Fruit fly (Drosophila melanogaster) whole organism, embryonic: ENCODE results near the gene Shc.

Experiments
- ATbp ChIP-seq: fragments of 200-800 bp; sonication (Bioruptor generic); optimal IDR thresholded peaks from 2 replicates; lab custom pipeline; 2017; ENCODE audit warnings: missing biosample characterization, mild to moderate bottlenecking, missing genetic modification characterization, missing genetic modification reagents
- Adf1 ChIP-seq: fragments of 200-800 bp; sonication (Bioruptor generic); IDR thresholded peaks from 2 replicates; pipeline ENCODE4 v1.3.6; 2022; ENCODE audit warnings: missing biosample characterization, missing genetic modification characterization
- CG10979 ChIP-seq: fragments of 200-800 bp; sonication (Bioruptor generic); optimal IDR thresholded peaks from 2 replicates; lab custom pipeline; 2018; ENCODE audit warnings: missing biosample characterization, mild to moderate bottlenecking, missing genetic modification characterization, moderate library complexity
- CG11696 ChIP-seq: fragments of 200-800 bp; sonication (Bioruptor generic); IDR thresholded peaks from 2 replicates; pipeline ENCODE4 v1.3.6; 2022; ENCODE audit warnings: missing biosample characterization, missing genetic modification characterization
- CG12299 ChIP-seq: fragments of 200-800 bp; sonication (Bioruptor generic); optimal IDR thresholded peaks from 2 replicates; lab custom pipeline; 2018; ENCODE audit warnings: missing biosample characterization, mild to moderate bottlenecking, missing genetic modification characterization
- CG15479 ChIP-seq: fragments of 200-800 bp; sonication (Bioruptor generic); optimal IDR thresholded peaks from 3 replicates; lab custom pipeline; 2019; ENCODE audit warnings: missing biosample characterization, mild to moderate bottlenecking, missing genetic modification characterization, moderate library complexity
- CG16813 ChIP-seq: fragments of 200-800 bp; sonication (Bioruptor generic); IDR thresholded peaks from 3 replicates; pipeline ENCODE4 v1.3.6; 2022; ENCODE audit warnings: missing biosample characterization, missing genetic modification characterization; ENCODE audit not compliant: partially characterized antibody
- CG16863 ChIP-seq: fragments of 200-800 bp; sonication (Bioruptor generic); optimal IDR thresholded peaks from 3 replicates; lab custom pipeline; 2016; ENCODE audit warnings: missing biosample characterization, missing genetic modification characterization
- CG17186 ChIP-seq: fragments of 200-800 bp; sonication (Bioruptor generic); optimal IDR thresholded peaks from 3 replicates; lab custom pipeline; 2017; ENCODE audit warnings: missing biosample characterization, missing genetic modification reagents, missing genetic modification characterization
- CG17802 ChIP-seq: fragments of 200-800 bp; sonication (Bioruptor generic); optimal IDR thresholded peaks from 2 replicates; lab custom pipeline; 2018; ENCODE audit warnings: missing biosample characterization, mild to moderate bottlenecking, missing genetic modification characterization, moderate library complexity
- CG1832 ChIP-seq: fragments of 200-800 bp; sonication (Bioruptor generic); optimal IDR thresholded peaks from 2 replicates; lab custom pipeline; 2017; ENCODE audit warnings: missing biosample characterization, mild to moderate bottlenecking, missing genetic modification characterization, inconsistent platforms
- CG18619 ChIP-seq: fragments of 200-800 bp; sonication (Bioruptor generic); optimal IDR thresholded peaks from 3 replicates; lab custom pipeline; 2017; ENCODE audit warnings: missing biosample characterization, mild to moderate bottlenecking, missing genetic modification characterization
- CG2712 ChIP-seq: fragments of 200-800 bp; optimal IDR thresholded peaks from 3 replicates; lab custom pipeline; 2019; ENCODE audit warnings: missing biosample characterization, mild to moderate bottlenecking, missing genetic modification characterization, moderate library complexity
- CG34224 ChIP-seq: fragments of 200-800 bp; sonication (Bioruptor generic); IDR thresholded peaks from 3 replicates; pipeline ENCODE4 v1.3.6; 2022; ENCODE audit warnings: missing biosample characterization, missing genetic modification characterization; ENCODE audit not compliant: partially characterized antibody
- CG4328 ChIP-seq: fragments of 200-800 bp; sonication (Bioruptor generic); optimal IDR thresholded peaks from 3 replicates; lab custom pipeline; 2017; ENCODE audit warnings: missing biosample characterization, missing genetic modification reagents, missing genetic modification characterization
- CG4360 ChIP-seq: fragments of 200-800 bp; sonication (Bioruptor generic); IDR thresholded peaks from 2 replicates; pipeline ENCODE4 v1.3.6; 2022; ENCODE audit warnings: missing biosample characterization, missing genetic modification characterization
- CG6683 ChIP-seq: fragments of 200-800 bp; sonication (Bioruptor generic); optimal IDR thresholded peaks from 2 replicates; lab custom pipeline; 2017; ENCODE audit warnings: missing biosample characterization, mild to moderate bottlenecking, missing genetic modification characterization, missing genetic modification reagents
- CG6854 ChIP-seq: fragments of 200-800 bp; sonication (Bioruptor generic); optimal IDR thresholded peaks from 3 replicates; lab custom pipeline; 2017; ENCODE audit warnings: missing biosample characterization, mild to moderate bottlenecking, missing genetic modification characterization
- CTCF ChIP-seq: fragments of 200-800 bp; sonication (Bioruptor generic); optimal IDR thresholded peaks from 2 replicates; lab custom pipeline; 2017; ENCODE audit warnings: missing biosample characterization, mild to moderate bottlenecking, missing genetic modification characterization, moderate library complexity
- Dip3 ChIP-seq: fragments of 200-800 bp; sonication (Bioruptor generic); optimal IDR thresholded peaks from 3 replicates; lab custom pipeline; 2016; ENCODE audit warnings: missing biosample characterization, missing genetic modification characterization
- Hmr ChIP-seq: fragments of 200-800 bp; sonication (Bioruptor generic); optimal IDR thresholded peaks from 3 replicates; lab custom pipeline; 2017; ENCODE audit warnings: mild to moderate bottlenecking, missing biosample characterization, missing genetic modification reagents, missing genetic modification characterization
- MESR4 ChIP-seq: fragments of 200-800 bp; sonication (Bioruptor generic); optimal IDR thresholded peaks from 2 replicates; lab custom pipeline; 2018; ENCODE audit warnings: missing biosample characterization, mild to moderate bottlenecking, missing genetic modification characterization, moderate library complexity
- Mes4 ChIP-seq: fragments of 200-800 bp; sonication (Bioruptor generic); optimal IDR thresholded peaks from 2 replicates; lab custom pipeline; 2016; ENCODE audit warnings: missing biosample characterization, missing genetic modification characterization
- Ravus ChIP-seq: fragments of 200-800 bp; sonication (Bioruptor generic); IDR thresholded peaks from 2 replicates; pipeline ENCODE4 v1.3.6; 2022; ENCODE audit warnings: missing biosample characterization, missing genetic modification characterization
- Rfx ChIP-seq: fragments of 200-800 bp; sonication (Bioruptor generic); IDR thresholded peaks from 2 replicates; pipeline ENCODE4 v1.3.6; 2022; ENCODE audit warnings: missing biosample characterization, missing genetic modification characterization
- Xbp1 ChIP-seq: fragments of 200-800 bp; sonication (Bioruptor generic); optimal IDR thresholded peaks from 3 replicates; lab custom pipeline; 2016; ENCODE audit warnings: missing biosample characterization, mild to moderate bottlenecking, missing genetic modification characterization
- ac ChIP-seq: fragments of 200-800 bp; sonication (Bioruptor generic); optimal IDR thresholded peaks from 3 replicates; lab custom pipeline; 2017; ENCODE audit warnings: missing biosample characterization, mild to moderate bottlenecking, missing genetic modification characterization
- bowl ChIP-seq: fragments of 200-800 bp; sonication (Bioruptor generic); IDR thresholded peaks from 2 replicates; pipeline ENCODE4 v1.3.6; 2022; ENCODE audit warnings: missing biosample characterization, missing genetic modification characterization
- chinmo ChIP-seq: fragments of 200-800 bp; sonication (Bioruptor generic); IDR thresholded peaks from 4 replicates; pipeline ENCODE4 v1.3.6; 2022; ENCODE audit warnings: missing biosample characterization, missing genetic modification characterization; ENCODE audit not compliant: partially characterized antibody
- dan ChIP-seq: fragments of 200-800 bp; sonication (Bioruptor generic); IDR thresholded peaks from 2 replicates; pipeline ENCODE4 v1.3.6; 2022; ENCODE audit warnings: missing biosample characterization, missing genetic modification characterization
- dm ChIP-seq: fragments of 200-800 bp; sonication (Bioruptor generic); optimal IDR thresholded peaks from 3 replicates; lab custom pipeline; 2016; ENCODE audit warnings: missing biosample characterization, missing genetic modification characterization
- fru ChIP-seq: fragments of >200 bp; optimal IDR thresholded peaks from 2 replicates; lab custom pipeline; 2017
- gcm ChIP-seq: fragments of 200-800 bp; sonication (Bioruptor generic); optimal IDR thresholded peaks from 2 replicates; lab custom pipeline; 2019; ENCODE audit warnings: missing biosample characterization, mild to moderate bottlenecking, missing genetic modification characterization, moderate library complexity
- ham ChIP-seq: fragments of 200-800 bp; sonication (Bioruptor generic); IDR thresholded peaks from 2 replicates; pipeline ENCODE4 v1.3.6; 2022; ENCODE audit warnings: missing biosample characterization, missing genetic modification characterization
- klu ChIP-seq: fragments of 200-800 bp; sonication (Bioruptor generic); IDR thresholded peaks from 2 replicates; pipeline ENCODE4 v1.3.6; 2022; ENCODE audit warnings: missing biosample characterization, missing genetic modification characterization
- lab ChIP-seq: fragments of 200-800 bp; sonication (Bioruptor generic); optimal IDR thresholded peaks from 3 replicates; lab custom pipeline; 2017; ENCODE audit warnings: missing biosample characterization, missing genetic modification characterization, mild to moderate bottlenecking, moderate library complexity, missing genetic modification reagents
- lmd ChIP-seq: fragments of 200-800 bp; sonication (Bioruptor generic); IDR thresholded peaks from 2 replicates; pipeline ENCODE4 v1.3.6; 2022; ENCODE audit warnings: missing biosample characterization, missing genetic modification characterization
- lov ChIP-seq, 2 experiments: fragments of 200-800 bp in 1 of 2; fragments of >200 bp in 1 of 2; sonication (Bioruptor generic) in 1 of 2; IDR thresholded peaks in 1 of 2; optimal IDR thresholded peaks in 1 of 2; 2 replicates in 1 of 2; 3 replicates in 1 of 2; pipeline versions ENCODE4 v1.3.6 to Lab custom; 2017 to 2022; ENCODE audit warnings: missing biosample characterization in 1 of 2, missing genetic modification characterization in 1 of 2
- mam ChIP-seq: fragments of 200-800 bp; sonication (Bioruptor generic); optimal IDR thresholded peaks from 3 replicates; lab custom pipeline; 2016; ENCODE audit warnings: missing biosample characterization, missing genetic modification characterization
- org-1 ChIP-seq: fragments of 200-800 bp; sonication (Bioruptor generic); optimal IDR thresholded peaks from 2 replicates; lab custom pipeline; 2017; ENCODE audit warnings: missing biosample characterization, missing genetic modification characterization
- pb ChIP-seq: fragments of 200-800 bp; sonication (Bioruptor generic); optimal IDR thresholded peaks from 3 replicates; lab custom pipeline; 2016; ENCODE audit warnings: missing biosample characterization, missing genetic modification characterization
- prd ChIP-seq, 3 experiments: fragments of >200 bp in 2 of 3; fragments of 200-800 bp in 1 of 3; sonication (Bioruptor generic) in 1 of 3; optimal IDR thresholded peaks in 2 of 3; IDR thresholded peaks in 1 of 3; 2 replicates in 2 of 3; 3 replicates in 1 of 3; pipeline versions ENCODE4 v1.3.6 to Lab custom; 2017 to 2022; ENCODE audit warnings: missing biosample characterization in 1 of 3, missing genetic modification characterization in 1 of 3
- pros ChIP-seq: fragments of 200-800 bp; sonication (Bioruptor generic); optimal IDR thresholded peaks from 3 replicates; lab custom pipeline; 2019; ENCODE audit warnings: missing biosample characterization, mild to moderate bottlenecking, missing genetic modification characterization, moderate library complexity
- repo ChIP-seq: fragments of 200-800 bp; sonication (Bioruptor generic); optimal IDR thresholded peaks from 2 replicates; lab custom pipeline; 2016; ENCODE audit warnings: missing biosample characterization, missing genetic modification characterization
- row ChIP-seq: fragments of 200-800 bp; sonication (Bioruptor generic); IDR thresholded peaks from 3 replicates; pipeline ENCODE4 v1.3.6; 2022; ENCODE audit warnings: missing biosample characterization, missing genetic modification characterization
- slp2 ChIP-seq: fragments of 200-800 bp; sonication (Bioruptor generic); optimal IDR thresholded peaks from 2 replicates; lab custom pipeline; 2016; ENCODE audit warnings: missing biosample characterization, missing genetic modification characterization
- so ChIP-seq: fragments of 200-800 bp; sonication (Bioruptor generic); IDR thresholded peaks from 3 replicates; pipeline ENCODE4 v1.3.6; 2022; ENCODE audit warnings: missing biosample characterization, missing genetic modification characterization
- tup ChIP-seq: fragments of 200-800 bp; sonication (Bioruptor generic); optimal IDR thresholded peaks from 2 replicates; lab custom pipeline; 2016; ENCODE audit warnings: missing biosample characterization, mild to moderate bottlenecking, missing genetic modification characterization, moderate library complexity

The Shc gene

DNA sequence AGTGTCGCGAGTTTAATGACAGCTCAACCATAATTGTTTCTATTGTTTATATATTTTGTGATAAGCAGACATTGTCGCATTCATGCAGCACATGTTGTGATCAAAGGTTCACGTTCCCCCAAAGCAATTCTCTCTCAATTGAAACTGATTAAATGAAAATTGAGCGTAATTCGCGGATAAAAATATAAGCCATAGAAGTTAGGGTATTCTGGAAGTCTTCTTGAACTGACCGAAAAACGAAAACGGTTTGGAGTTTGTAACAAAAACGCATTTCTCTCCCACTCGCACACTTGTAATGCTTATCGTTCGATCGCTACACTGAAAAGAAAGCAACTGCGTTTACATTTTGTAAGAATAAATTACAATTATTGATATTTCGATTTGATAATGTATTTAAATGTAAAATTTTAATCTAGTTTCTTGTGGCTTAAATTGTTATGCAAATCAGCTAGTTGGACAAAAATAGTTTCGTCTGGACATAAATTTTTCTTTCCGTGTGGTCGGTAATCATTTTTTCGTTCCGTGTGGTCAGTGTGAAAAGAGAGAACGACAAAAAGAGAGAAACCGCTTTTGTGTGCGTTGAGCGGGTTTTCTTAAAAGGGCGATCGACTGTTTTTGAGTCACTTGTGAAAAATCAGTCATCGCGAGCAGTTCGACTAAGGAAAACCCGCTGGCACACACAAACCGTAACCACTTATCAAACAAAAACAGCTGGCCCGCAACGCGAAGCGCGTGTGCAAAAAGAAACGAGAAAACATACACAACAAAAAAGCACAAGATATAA is 4.0 kb upstream of the Shc start, which contains the start of gene aay (continued):
- TF ChIP-seq pros (GFP tag; lab: Kevin White, UChicago) (peak; percentile 87), CG16863 (peak; percentile 97), CG17802 (peak; percentile 90), CG18619 (GFP tag; lab: Kevin White, UChicago) (peak; percentile 99), ham (GFP tag; lab: Robert Waterston, UW) (peak; percentile 92), mam (GFP tag; lab: Kevin White, UChicago) (peak; percentile 97), CG6683 (GFP tag; lab: Kevin White, UChicago) (peak; percentile 97), dan (GFP tag; lab: Robert Waterston, UW) (peak; percentile 96), CG10979 (tag; lab: Kevin White, UChicago) (peak; percentile 99), MESR4 (peak; percentile 87), CG4328 (GFP tag; lab: Kevin White, UChicago) (peak; percentile 97), Adf1 (GFP tag; lab: Robert Waterston, UW) (peak; percentile 87), gcm (GFP tag; lab: Kevin White, UChicago) (peak; percentile 100), dm (GFP tag; lab: Kevin White, UChicago) (peak; percentile 96), CG11696 (peak; percentile 94), CG15479 (GFP tag; lab: Kevin White, UChicago) (peak; percentile 71), CG1832 (GFP tag; lab: Kevin White, UChicago) (no peak), bowl (peak; percentile 96), Mes4 (GFP tag; lab: Kevin White, UChicago) (peak; percentile 98), lab (GFP tag; lab: Kevin White, UChicago) (peak; percentile 99), Dip3 (GFP tag; lab: Kevin White, UChicago) (peak; percentile 98), tup (GFP tag; lab: Kevin White, UChicago) (peak; percentile 97), fru (no peak), pb (GFP tag; lab: Kevin White, UChicago) (peak; percentile 97), CG6854 (GFP tag; lab: Kevin White, UChicago) (peak; percentile 98), Hmr (GFP tag; lab: Kevin White, UChicago) (peak; percentile 99), CG17186 (GFP tag; lab: Kevin White, UChicago) (peak; percentile 92), CG34224 (peak; percentile 57; the same call in 2 of the 3 replicates), klu (peak; percentile 97), repo (GFP tag; lab: Kevin White, UChicago) (peak; percentile 95), lov (optimal IDR thresholded peaks at IDR 0.05; lab: Kevin White, UChicago) (peak; percentile 42), lov (GFP tag; IDR thresholded peaks at IDR 0.05; lab: Robert Waterston, UW) (peak; percentile 98), CG16813 (GFP tag; lab: Robert Waterston, UW) (no peak), row (GFP tag; lab: Robert Waterston, UW) (peak; percentile 99), prd (optimal IDR thresholded peaks at IDR 0.05; lab: Kevin White, UChicago) (no peak), prd (GFP tag; IDR thresholded peaks at IDR 0.05; lab: Robert Waterston, UW) (peak; percentile 99), so (peak; percentile 98), CTCF (peak; percentile 73), CG4360 (peak; percentile 84), ac (GFP tag; lab: Kevin White, UChicago) (peak; percentile 98), CG2712 (tag; lab: Kevin White, UChicago) (peak; percentile 100), Ravus (GFP tag; lab: Robert Waterston, UW) (peak; percentile 96), slp2 (GFP tag; lab: Kevin White, UChicago) (peak; percentile 98), ATbp (GFP tag; lab: Kevin White, UChicago) (peak; percentile 99), Rfx (GFP tag; lab: Robert Waterston, UW) (peak; percentile 99), lmd (GFP tag; lab: Robert Waterston, UW) (peak; percentile 98), chinmo (peak; percentile 93; the same call in 3 of the 4 replicates), Xbp1 (GFP tag; lab: Kevin White, UChicago) (peak; percentile 99), CG12299 (tag; lab: Kevin White, UChicago) (peak; percentile 99), org-1 (peak; percentile 99)
